Worm (Caenorhabditis elegans) whole organism, young adult: ENCODE data around the gene vab-23.

ENCODE experiments used
- B0019.2 ChIP-seq: fragments of 200-800 bp; sonication (Bioruptor generic); conservative IDR thresholded peaks from 2 replicates; pipeline ENCODE4 v1.3.6; 2022; ENCODE audit warnings: missing genetic modification reagents, missing genetic modification characterization, missing compliant biosample characterization
- D2030.7 ChIP-seq: fragments of 200-800 bp; sonication (Bioruptor generic); IDR thresholded peaks from 2 replicates; pipeline ENCODE4 v1.3.6; 2022; ENCODE audit warnings: missing genetic modification reagents, missing genetic modification characterization, missing compliant biosample characterization
- F22D6.2 ChIP-seq: sonication (generic microtip); optimal IDR thresholded peaks from 2 replicates; lab custom pipeline; 2016; ENCODE audit warnings: mild to moderate bottlenecking, missing genetic modification characterization, missing compliant biosample characterization
- F33H1.4 ChIP-seq: fragments of 200-800 bp; sonication (Bioruptor generic); IDR thresholded peaks from 2 replicates; pipeline ENCODE4 v1.3.6; 2022; ENCODE audit warnings: missing genetic modification reagents, missing genetic modification characterization, missing compliant biosample characterization
- F55B11.4 ChIP-seq: sonication (generic microtip); optimal IDR thresholded peaks from 2 replicates; lab custom pipeline; 2016; ENCODE audit warnings: missing compliant biosample characterization, missing genetic modification characterization, borderline replicate concordance; ENCODE audit not compliant: insufficient read depth
- F57C9.4 ChIP-seq: sonication (generic microtip); optimal IDR thresholded peaks from 2 replicates; lab custom pipeline; 2017; ENCODE audit warnings: mild to moderate bottlenecking, missing genetic modification characterization, missing compliant biosample characterization
- Y67H2A.10 ChIP-seq: fragments of 200-800 bp; sonication (Bioruptor generic); conservative IDR thresholded peaks from 2 replicates; pipeline ENCODE4 v1.3.6; 2022; ENCODE audit warnings: missing genetic modification reagents, missing genetic modification characterization, missing compliant biosample characterization
- Y95B8A.8 ChIP-seq: fragments of 200-800 bp; sonication (Bioruptor generic); IDR thresholded peaks from 2 replicates; pipeline ENCODE4 v1.3.6; 2022; ENCODE audit warnings: missing genetic modification reagents, missing genetic modification characterization, missing compliant biosample characterization
- ZK185.1 ChIP-seq: sonication (generic microtip); optimal IDR thresholded peaks from 2 replicates; lab custom pipeline; 2016; ENCODE audit warnings: mild to moderate bottlenecking, missing genetic modification characterization, missing compliant biosample characterization; ENCODE audit not compliant: poor library complexity, severe bottlenecking
- attf-5 ChIP-seq: fragments of 200-800 bp; sonication (Bioruptor generic); optimal IDR thresholded peaks from 2 replicates; lab custom pipeline; 2018; ENCODE audit warnings: mild to moderate bottlenecking, missing genetic modification characterization, missing compliant biosample characterization
- bed-1 ChIP-seq: fragments of 200-800 bp; sonication (Bioruptor generic); IDR thresholded peaks from 2 replicates; pipeline ENCODE4 v1.3.6; 2022; ENCODE audit warnings: missing genetic modification reagents, missing genetic modification characterization, missing compliant biosample characterization
- bed-2 ChIP-seq: fragments of 200-800 bp; sonication (Bioruptor generic); IDR thresholded peaks from 2 replicates; pipeline ENCODE4 v1.3.6; 2022; ENCODE audit warnings: missing genetic modification reagents, missing genetic modification characterization, missing compliant biosample characterization
- ccch-3 ChIP-seq: fragments of 200-800 bp; sonication (Bioruptor generic); optimal IDR thresholded peaks from 2 replicates; lab custom pipeline; 2018; ENCODE audit warnings: mild to moderate bottlenecking, missing genetic modification characterization, missing compliant biosample characterization
- ceh-27 ChIP-seq: fragments of 200-800 bp; sonication (Bioruptor generic); optimal IDR thresholded peaks from 2 replicates; lab custom pipeline; 2018; ENCODE audit warnings: mild to moderate bottlenecking, missing genetic modification characterization, moderate library complexity, missing compliant biosample characterization
- ceh-40 ChIP-seq: fragments of 200-800 bp; sonication (Bioruptor generic); IDR thresholded peaks from 2 replicates; pipeline ENCODE4 v1.3.6; 2022; ENCODE audit warnings: missing genetic modification characterization, missing compliant biosample characterization
- ceh-58 ChIP-seq: fragments of 200-800 bp; sonication (Bioruptor generic); IDR thresholded peaks from 2 replicates; pipeline ENCODE4 v1.3.6; 2022; ENCODE audit warnings: missing genetic modification characterization, missing compliant biosample characterization
- hmg-1.2 ChIP-seq: fragments of 200-800 bp; sonication (Bioruptor generic); IDR thresholded peaks from 2 replicates; pipeline ENCODE4 v1.3.6; 2022; ENCODE audit warnings: missing genetic modification reagents, missing genetic modification characterization, missing compliant biosample characterization
- hrde-1 ChIP-seq: sonication (generic microtip); optimal IDR thresholded peaks from 2 replicates; lab custom pipeline; 2016; ENCODE audit warnings: missing genetic modification characterization, mild to moderate bottlenecking, missing compliant biosample characterization, moderate library complexity, missing genotype, missing genetic modification reagents, borderline replicate concordance
- lag-1 ChIP-seq: fragments of 200-800 bp; sonication (Bioruptor generic); IDR thresholded peaks from 2 replicates; pipeline ENCODE4 v1.3.6; 2022; ENCODE audit warnings: missing genetic modification reagents, missing genetic modification characterization, missing compliant biosample characterization
- lin-26 ChIP-seq: fragments of 200-800 bp; sonication (Bioruptor generic); IDR thresholded peaks from 2 replicates; pipeline ENCODE4 v1.3.6; 2022; ENCODE audit warnings: missing genetic modification reagents, missing genetic modification characterization, missing compliant biosample characterization
- madf-10 ChIP-seq: sonication (generic microtip); optimal IDR thresholded peaks from 2 replicates; lab custom pipeline; 2016; ENCODE audit warnings: mild to moderate bottlenecking, missing genetic modification characterization, missing compliant biosample characterization
- mxl-1 ChIP-seq: sonication (generic microtip); optimal IDR thresholded peaks from 2 replicates; lab custom pipeline; 2016; ENCODE audit warnings: missing genetic modification characterization, missing compliant biosample characterization
- nfya-1 ChIP-seq: sonication (generic microtip); optimal IDR thresholded peaks from 2 replicates; lab custom pipeline; 2017; ENCODE audit warnings: antibody characterized with exemption, missing compliant biosample characterization, missing genetic modification characterization, borderline replicate concordance; ENCODE audit not compliant: insufficient read depth
- nfya-2 ChIP-seq: fragments of 200-800 bp; sonication (Bioruptor generic); IDR thresholded peaks from 2 replicates; pipeline ENCODE4 v1.3.6; 2022; ENCODE audit warnings: missing genetic modification reagents, missing genetic modification characterization, missing compliant biosample characterization
- rec-8 ChIP-seq, 2 experiments: sonication (generic microtip); optimal IDR thresholded peaks; 2 replicates each; lab custom pipeline; 2016; ENCODE audit warnings: mild to moderate bottlenecking in 2 of 2, missing genetic modification characterization in 2 of 2, missing genetic modification reagents in 2 of 2, missing genotype in 2 of 2, missing biosample characterization in 1 of 2, missing compliant biosample characterization in 1 of 2, moderate library complexity in 1 of 2
- sea-2 ChIP-seq: fragments of 200-800 bp; sonication (Bioruptor generic); IDR thresholded peaks from 2 replicates; pipeline ENCODE4 v1.3.6; 2022; ENCODE audit warnings: missing genetic modification characterization, missing compliant biosample characterization
- snpc-3.4 ChIP-seq: sonication (generic microtip); optimal IDR thresholded peaks from 2 replicates; lab custom pipeline; 2017; ENCODE audit warnings: missing genetic modification characterization, mild to moderate bottlenecking, missing compliant biosample characterization, antibody characterized with exemption, moderate library complexity, missing genotype, missing genetic modification reagents
- sptf-2 ChIP-seq: fragments of 200-800 bp; sonication (Bioruptor generic); optimal IDR thresholded peaks from 2 replicates; lab custom pipeline; 2018; ENCODE audit warnings: mild to moderate bottlenecking, missing genetic modification characterization, missing compliant biosample characterization
- zfh-2 ChIP-seq: fragments of 200-800 bp; sonication (Bioruptor generic); conservative IDR thresholded peaks from 2 replicates; pipeline ENCODE4 v1.3.6; 2022; ENCODE audit warnings: missing genetic modification reagents, missing genetic modification characterization, missing compliant biosample characterization
- ztf-18 ChIP-seq: sonication (generic microtip); optimal IDR thresholded peaks from 2 replicates; lab custom pipeline; 2016; ENCODE audit warnings: missing genotype, mild to moderate bottlenecking, missing genetic modification characterization, missing compliant biosample characterization
- ztf-25 ChIP-seq: fragments of 200-800 bp; sonication (Bioruptor generic); IDR thresholded peaks from 2 replicates; pipeline ENCODE4 v1.3.6; 2022; ENCODE audit warnings: missing genetic modification reagents, missing genetic modification characterization, missing compliant biosample characterization
- ztf-3 ChIP-seq: fragments of 200-800 bp; sonication (Bioruptor generic); optimal IDR thresholded peaks from 2 replicates; lab custom pipeline; 2018; ENCODE audit warnings: mild to moderate bottlenecking, missing genetic modification characterization, missing compliant biosample characterization

vab-23 gene

DNA sequence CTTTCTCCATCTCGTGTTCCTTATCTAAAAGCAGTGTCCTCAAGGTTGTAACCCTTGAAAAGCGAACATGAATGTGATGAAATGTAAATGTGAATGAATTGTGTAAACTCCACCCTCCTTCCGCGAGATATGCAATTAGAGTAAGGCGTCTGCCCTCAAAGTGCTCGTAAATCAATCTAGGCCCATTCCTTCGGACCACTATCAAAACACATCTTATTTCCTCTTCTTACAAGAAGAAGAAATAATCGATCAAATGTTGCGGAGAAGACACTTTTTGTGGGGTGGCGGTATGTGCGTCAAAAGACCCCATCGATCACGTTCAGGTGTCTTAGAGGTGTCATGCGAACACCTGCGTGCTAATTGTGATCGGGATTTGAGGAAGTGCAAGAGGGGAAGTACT is 1.2 kb upstream of the vab-23 start:
- no peak for TF ChIP-seq attf-5 (GFP tag; lab: Kevin White, UChicago)
- no peak for TF ChIP-seq hrde-1
- TF ChIP-seq sea-2 (GFP tag; lab: Robert Waterston, UW): no peak

DNA sequence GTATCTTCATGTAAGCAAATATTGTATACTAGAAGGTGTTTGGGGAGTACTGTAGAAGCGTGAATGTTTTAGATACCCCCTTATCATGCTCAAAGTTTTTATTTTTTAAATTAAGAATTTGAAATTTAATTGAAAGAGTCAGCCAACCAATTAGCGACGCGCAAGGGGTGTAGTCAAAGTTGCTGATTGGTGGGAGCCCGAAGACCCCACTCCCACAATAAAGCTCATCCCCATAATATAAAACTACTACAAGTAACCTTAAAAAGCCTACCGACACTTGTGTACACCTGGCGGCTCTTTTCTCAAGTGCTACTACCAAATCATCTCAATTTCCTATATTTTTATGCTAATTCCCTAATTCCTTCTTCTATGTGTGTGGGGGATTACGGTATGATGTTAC is 1.2 kb downstream of the vab-23 start:
- no peak for TF ChIP-seq ceh-58 (GFP tag; lab: Robert Waterston, UW)
- no peak for TF ChIP-seq rec-8 (tag; optimal IDR thresholded peaks at IDR 0.05; lab: Kevin White, UChicago)
- no peak for TF ChIP-seq lag-1 (GFP tag; lab: Robert Waterston, UW)
- no peak for TF ChIP-seq B0019.2 (GFP tag; lab: Robert Waterston, UW)
- TF ChIP-seq F33H1.4: no peak
- TF ChIP-seq, all 124 proteins: peak for 0

DNA sequence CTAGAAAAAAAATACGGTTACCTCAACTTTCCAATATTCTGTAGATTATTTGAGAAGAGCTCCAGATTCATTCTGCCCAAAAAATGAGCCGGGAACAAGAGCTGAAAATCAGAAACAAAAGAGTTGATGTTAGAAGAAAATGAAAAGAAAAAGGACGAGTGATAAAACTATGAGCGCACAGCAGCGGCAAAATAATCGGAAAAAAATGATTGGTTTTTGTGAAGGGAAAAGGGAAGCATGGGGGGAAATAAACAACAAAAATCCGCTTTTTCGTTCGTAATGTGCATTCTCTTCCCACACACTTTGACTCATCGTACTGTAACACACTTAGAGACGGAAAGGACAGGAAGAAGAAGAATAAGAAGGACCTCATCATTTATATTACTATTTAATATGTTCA is 7.7 kb downstream of the vab-23 start, which contains the start of gene ZK930.2:
TSS of gene ZK930.2 (minus strand) at position 101 of the 400 bp plus-strand sequence.
- TF ChIP-seq nfya-1 (no peak), ztf-18 (tag; lab: Kevin White, UChicago) (no peak), F57C9.4 (tag; lab: Kevin White, UChicago) (no peak), ceh-40 (GFP tag; lab: Robert Waterston, UW) (no peak), B0019.2 (GFP tag; lab: Robert Waterston, UW) (no peak), nfya-2 (GFP tag; lab: Robert Waterston, UW) (no peak)
- TF ChIP-seq, all 124 proteins: peak for 0

DNA sequence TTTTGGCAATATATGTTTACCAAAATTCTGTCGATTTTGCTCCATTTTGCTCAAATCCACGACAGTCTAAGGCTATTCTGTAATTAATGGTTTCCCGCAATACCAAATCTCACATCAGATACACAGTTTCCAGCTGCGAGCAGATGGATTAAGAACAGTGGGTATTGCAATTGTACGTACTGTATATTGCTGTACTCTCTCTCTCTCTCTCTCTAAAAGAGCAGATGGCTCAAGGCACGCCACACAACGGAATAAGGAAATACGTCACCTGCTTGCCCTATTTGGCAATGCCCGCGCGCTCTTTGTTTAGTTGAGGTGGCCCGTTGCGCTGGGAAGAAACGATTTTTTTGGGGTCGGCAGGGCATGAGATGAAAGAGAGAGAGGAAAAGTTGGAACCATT is 10.4 kb downstream of the vab-23 start:
- TF ChIP-seq F22D6.2 (no peak), sptf-2 (no peak), Y67H2A.10 (no peak), madf-10 (no peak), ceh-27 (GFP tag; lab: Kevin White, UChicago) (no peak), D2030.7 (GFP tag; lab: Robert Waterston, UW) (no peak), ccch-3 (no peak), ZK185.1 (tag; lab: Kevin White, UChicago) (no peak), ztf-3 (GFP tag; lab: Kevin White, UChicago) (no peak), Y95B8A.8 (GFP tag; lab: Robert Waterston, UW) (no peak), B0019.2 (GFP tag; lab: Robert Waterston, UW) (no peak), F55B11.4 (no peak), mxl-1 (no peak), bed-1 (no peak), bed-2 (GFP tag; lab: Robert Waterston, UW) (no peak)

DNA sequence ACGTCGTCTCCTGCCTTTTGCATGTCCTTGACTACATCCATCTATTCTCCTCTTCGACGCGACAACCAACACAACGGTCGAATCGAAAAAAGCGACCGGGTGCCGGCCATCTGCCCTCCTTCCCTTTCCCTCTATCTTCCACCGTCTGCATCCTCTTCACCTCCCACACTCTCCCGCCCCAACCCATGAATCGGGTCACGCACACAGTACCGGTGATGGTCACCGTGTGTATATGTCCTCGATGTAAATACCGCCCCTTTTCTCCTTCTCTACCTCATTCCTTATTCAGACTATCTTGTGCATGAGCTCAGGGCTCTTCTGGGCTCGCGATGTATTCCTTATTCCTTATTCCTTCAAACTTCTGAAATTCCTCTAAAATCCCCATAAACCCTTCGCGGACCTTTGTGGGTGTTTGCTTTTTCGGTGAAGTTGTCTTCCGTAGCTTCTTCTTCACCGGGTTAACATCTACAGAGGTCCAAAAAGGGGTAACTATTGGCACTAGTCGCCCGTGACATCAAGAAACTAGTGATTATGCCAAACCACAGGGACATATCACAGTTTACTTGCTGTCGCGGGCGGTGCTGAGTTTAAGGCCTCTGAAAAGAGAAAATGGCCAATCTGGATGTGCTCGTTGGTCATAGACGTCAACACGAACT is 11.5 kb downstream of the vab-23 start:
- no peak for TF ChIP-seq Y95B8A.8 (GFP tag; lab: Robert Waterston, UW)
- 0 out of 2 replicates have a peak, but pooled peaks have one; percentile 37 for TF ChIP-seq ztf-25
- TF ChIP-seq zfh-2: peak; percentile 57
- TF ChIP-seq hmg-1.2 (GFP tag; lab: Robert Waterston, UW): peak; percentile 51; the same call in 1 of the 2 replicates
- no peak for TF ChIP-seq snpc-3.4
- peak; percentile 65 for TF ChIP-seq lin-26 (GFP tag; lab: Robert Waterston, UW)
